Worm (Caenorhabditis elegans) whole organism, L3 larva: ENCODE results near the gene amt-3.

Experiments used
- R02D3.7 ChIP-seq: fragments of 150-350 bp; optimal IDR thresholded peaks from 2 replicates; lab custom pipeline; 2014; ENCODE audit warnings: missing biosample characterization, missing genetic modification characterization
- ZK546.5 ChIP-seq: sonication (generic microtip); optimal IDR thresholded peaks from 2 replicates; lab custom pipeline; 2017; ENCODE audit warnings: missing biosample characterization, missing genetic modification characterization
- ama-1 ChIP-seq: fragments of 150-350 bp; optimal IDR thresholded peaks from 2 replicates; lab custom pipeline; 2018
- ceh-16 ChIP-seq: sonication (generic microtip); optimal IDR thresholded peaks from 2 replicates; lab custom pipeline; 2017; ENCODE audit warnings: missing biosample characterization, missing genetic modification characterization
- ceh-28 ChIP-seq: fragments of 150-350 bp; optimal IDR thresholded peaks from 2 replicates; lab custom pipeline; 2014; ENCODE audit warnings: missing biosample characterization, missing genetic modification reagents, missing genetic modification characterization
- ceh-82 ChIP-seq: fragments of 150-350 bp; optimal IDR thresholded peaks from 2 replicates; lab custom pipeline; 2014; ENCODE audit warnings: missing biosample characterization, missing genetic modification characterization
- daf-12 ChIP-seq: fragments of 150-350 bp; optimal IDR thresholded peaks from 2 replicates; lab custom pipeline; 2014; ENCODE audit warnings: missing biosample characterization, missing genetic modification reagents, missing genetic modification characterization
- egl-27 ChIP-seq: sonication (generic microtip); optimal IDR thresholded peaks from 4 replicates; lab custom pipeline; 2017; ENCODE audit warnings: missing biosample characterization, missing genetic modification reagents, missing genetic modification characterization
- elt-1 ChIP-seq: fragments of 150-350 bp; optimal IDR thresholded peaks from 2 replicates; lab custom pipeline; 2014; ENCODE audit warnings: missing biosample characterization, missing genetic modification characterization
- elt-2 ChIP-seq: sonication (generic microtip); optimal IDR thresholded peaks from 2 replicates; lab custom pipeline; 2016; ENCODE audit warnings: missing genetic modification reagents, mild to moderate bottlenecking, missing genetic modification characterization, missing compliant biosample characterization
- eor-1 ChIP-seq, 2 experiments: fragments of 150-350 bp; optimal IDR thresholded peaks; 2 replicates each; lab custom pipeline; 2014 to 2018; ENCODE audit warnings: missing biosample characterization in 2 of 2, missing genetic modification characterization in 2 of 2
- fkh-10 ChIP-seq: sonication (generic microtip); optimal IDR thresholded peaks from 2 replicates; lab custom pipeline; 2017; ENCODE audit warnings: missing biosample characterization, missing genetic modification reagents, missing genetic modification characterization
- fkh-2 ChIP-seq: fragments of 150-350 bp; optimal IDR thresholded peaks from 2 replicates; lab custom pipeline; 2014; ENCODE audit warnings: missing biosample characterization, missing genetic modification reagents, missing genetic modification characterization
- fos-1 ChIP-seq: fragments of 150-350 bp; optimal IDR thresholded peaks from 2 replicates; lab custom pipeline; 2014; ENCODE audit warnings: missing biosample characterization, missing genetic modification characterization
- hmg-11 ChIP-seq: sonication (generic microtip); optimal IDR thresholded peaks from 2 replicates; lab custom pipeline; 2016; ENCODE audit warnings: missing genetic modification characterization, missing compliant biosample characterization
- jun-1 ChIP-seq: fragments of 150-350 bp; optimal IDR thresholded peaks from 2 replicates; lab custom pipeline; 2014; ENCODE audit warnings: missing biosample characterization, missing genetic modification reagents, missing genetic modification characterization
- lin-15B ChIP-seq: fragments of 150-350 bp; optimal IDR thresholded peaks from 2 replicates; lab custom pipeline; 2014; ENCODE audit warnings: missing biosample characterization, missing genetic modification characterization
- nhr-11 ChIP-seq: fragments of 150-350 bp; optimal IDR thresholded peaks from 2 replicates; lab custom pipeline; 2014; ENCODE audit warnings: missing biosample characterization, missing genetic modification characterization
- nhr-23 ChIP-seq: fragments of 150-350 bp; optimal IDR thresholded peaks from 2 replicates; lab custom pipeline; 2014; ENCODE audit warnings: missing biosample characterization, missing genetic modification reagents, missing genetic modification characterization
- nhr-237 ChIP-seq: fragments of 150-350 bp; optimal IDR thresholded peaks from 2 replicates; lab custom pipeline; 2014; ENCODE audit warnings: missing biosample characterization, missing genetic modification characterization
- nhr-25 ChIP-seq: sonication (generic microtip); optimal IDR thresholded peaks from 2 replicates; lab custom pipeline; 2017; ENCODE audit warnings: missing biosample characterization, missing genetic modification characterization
- nhr-28 ChIP-seq: fragments of 150-350 bp; optimal IDR thresholded peaks from 2 replicates; lab custom pipeline; 2014; ENCODE audit warnings: missing biosample characterization, missing genetic modification characterization
- nhr-43 ChIP-seq: sonication (generic microtip); optimal IDR thresholded peaks from 2 replicates; lab custom pipeline; 2016; ENCODE audit warnings: mild to moderate bottlenecking, missing genetic modification characterization, missing compliant biosample characterization; ENCODE audit not compliant: poor library complexity, severe bottlenecking
- nhr-67 ChIP-seq: fragments of 150-350 bp; optimal IDR thresholded peaks from 2 replicates; lab custom pipeline; 2014; ENCODE audit warnings: missing biosample characterization, missing genetic modification characterization
- pha-4 ChIP-seq: fragments of 150-350 bp; optimal IDR thresholded peaks from 2 replicates; lab custom pipeline; 2014; ENCODE audit warnings: missing biosample characterization, missing genetic modification reagents, missing genetic modification characterization
- pqm-1 ChIP-seq: fragments of 150-350 bp; optimal IDR thresholded peaks from 2 replicates; lab custom pipeline; 2017; ENCODE audit warnings: missing biosample characterization, missing genetic modification characterization, inconsistent platforms
- skn-1 ChIP-seq: fragments of 150-350 bp; optimal IDR thresholded peaks from 2 replicates; lab custom pipeline; 2014; ENCODE audit warnings: missing biosample characterization, missing genetic modification characterization
- tbx-2 ChIP-seq: sonication (generic microtip); optimal IDR thresholded peaks from 2 replicates; lab custom pipeline; 2016; ENCODE audit warnings: mild to moderate bottlenecking, missing genetic modification characterization, missing compliant biosample characterization
- unc-39 ChIP-seq: sonication (generic microtip); optimal IDR thresholded peaks from 4 replicates; lab custom pipeline; 2017; ENCODE audit warnings: missing biosample characterization, missing genetic modification characterization
- ztf-4 ChIP-seq: fragments of 150-350 bp; optimal IDR thresholded peaks from 2 replicates; lab custom pipeline; 2014; ENCODE audit warnings: missing biosample characterization, missing genetic modification characterization

Gene amt-3

ce11 chrII:8369059-8369458 lies at the start of gene amt-3:
Gene amt-3 (minus strand): TSS chrII:8369159.
- TF ChIP-seq skn-1 (no peak), unc-39 (tag; lab: Kevin White, UChicago) (no peak), lin-15B (tag; lab: Kevin White, UChicago) (no peak), jun-1 (tag; lab: Kevin White, UChicago) (no peak), ama-1 (lab: Kevin White, UChicago) (no peak), nhr-28 (no peak), ceh-16 (tag; lab: Kevin White, UChicago) (no peak), nhr-23 (tag; lab: Kevin White, UChicago) (no peak), pqm-1 (tag; lab: Kevin White, UChicago) (no peak)

ce11 chrII:8417059-8417668 lies 48.2 kb upstream of the amt-3 start, which contains the start of gene fdgt-2:
Gene fdgt-2 (plus strand): TSS chrII:8417618.
- TF ChIP-seq elt-2 (tag; lab: Kevin White, UChicago) (peak; percentile 36), pqm-1 (tag; lab: Kevin White, UChicago) (peak; percentile 7), nhr-237 (tag; lab: Kevin White, UChicago) (no peak), nhr-28 (no peak), elt-1 (tag; lab: Kevin White, UChicago) (no peak), nhr-25 (tag; lab: Kevin White, UChicago) (peak; percentile 73), R02D3.7 (tag; lab: Kevin White, UChicago) (no peak)

DNA sequence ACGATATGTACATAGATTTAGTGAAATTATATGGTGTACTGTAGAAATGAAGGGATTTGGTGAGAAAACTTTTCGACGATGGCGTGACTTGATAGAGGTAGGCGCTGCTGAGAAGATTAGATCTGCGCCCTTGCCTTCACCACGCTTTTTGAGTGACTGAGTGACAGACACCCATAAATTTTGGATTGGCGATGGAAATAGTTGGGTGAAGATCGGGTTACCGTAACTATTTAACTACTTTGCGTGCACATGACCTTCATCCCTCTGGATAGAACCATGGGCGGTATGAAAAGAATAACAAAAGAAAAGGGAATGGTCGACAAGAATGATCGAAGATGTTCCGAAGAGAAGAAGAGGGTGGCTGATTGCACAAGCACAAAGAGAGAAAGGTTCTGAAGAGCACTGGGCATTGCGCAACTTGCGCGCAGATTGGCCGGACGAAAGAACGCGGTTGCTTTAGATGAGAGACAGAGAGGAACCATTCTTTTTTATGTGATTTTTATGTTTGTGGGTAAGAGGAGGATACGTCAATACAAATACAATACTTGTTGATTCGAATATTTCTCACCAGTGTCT lies 46.6 kb upstream of the amt-3 start:
- peak; percentile 12 for TF ChIP-seq nhr-25 (tag; lab: Kevin White, UChicago)
- TF ChIP-seq lin-15B (tag; lab: Kevin White, UChicago) = no peak
- TF ChIP-seq hmg-11 = no peak
- TF ChIP-seq elt-1 (tag; lab: Kevin White, UChicago) = peak; percentile 48

ce11 chrII:8415035-8415434 lies 46.1 kb upstream of the amt-3 start:
- TF ChIP-seq nhr-43 (tag; lab: Kevin White, UChicago) (no peak), tbx-2 (tag; lab: Kevin White, UChicago) (no peak), elt-1 (tag; lab: Kevin White, UChicago) (no peak), ZK546.5 (tag; lab: Kevin White, UChicago) (no peak), unc-39 (tag; lab: Kevin White, UChicago) (no peak), ztf-4 (tag; lab: Kevin White, UChicago) (no peak), nhr-11 (tag; lab: Kevin White, UChicago) (no peak), ceh-82 (tag; lab: Kevin White, UChicago) (no peak), eor-1 (tag; optimal IDR thresholded peaks at IDR 0.05; lab: Kevin White, UChicago) (no peak)
- TF ChIP-seq, all 47 proteins: peak for 0

DNA sequence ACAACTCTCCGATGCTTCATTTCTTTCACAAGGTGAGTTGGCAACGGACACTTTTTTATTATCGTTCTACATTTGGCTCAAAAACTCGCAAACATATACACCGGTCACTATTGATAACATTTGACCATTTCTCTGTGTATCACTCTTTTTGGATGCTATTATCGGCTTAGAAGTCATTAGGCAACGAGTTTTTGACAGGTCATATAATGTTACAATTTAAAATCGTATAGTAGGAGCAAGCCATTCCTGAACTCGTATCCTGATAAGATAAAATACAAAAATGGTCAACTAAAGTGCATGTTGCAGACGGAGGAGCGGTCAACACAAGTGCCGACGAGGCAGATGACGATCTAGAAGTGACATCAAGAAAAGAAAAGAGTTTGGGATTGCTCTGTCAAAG lies 44.0 kb upstream of the amt-3 start:
- no peak for TF ChIP-seq fkh-10 (GFP tag; lab: Kevin White, UChicago)
- peak; percentile 21 for TF ChIP-seq pha-4 (tag; lab: Kevin White, UChicago)
- peak; percentile 70 for TF ChIP-seq pqm-1 (tag; lab: Kevin White, UChicago)
- TF ChIP-seq elt-2 (tag; lab: Kevin White, UChicago) = peak; percentile 33

- TF ChIP-seq eor-1 (tag; optimal IDR thresholded peaks at IDR 0.05; lab: Kevin White, UChicago) = no peak
- TF ChIP-seq elt-2 (tag; lab: Kevin White, UChicago) = peak; percentile 37
- peak; percentile 16 for TF ChIP-seq pqm-1 (tag; lab: Kevin White, UChicago)
Observed at ce11 chrII:8412061-8412721, 43.2 kb upstream of the amt-3 start, which contains the start of gene efl-3. Gene efl-3 (plus strand): TSS chrII:8412671.

DNA sequence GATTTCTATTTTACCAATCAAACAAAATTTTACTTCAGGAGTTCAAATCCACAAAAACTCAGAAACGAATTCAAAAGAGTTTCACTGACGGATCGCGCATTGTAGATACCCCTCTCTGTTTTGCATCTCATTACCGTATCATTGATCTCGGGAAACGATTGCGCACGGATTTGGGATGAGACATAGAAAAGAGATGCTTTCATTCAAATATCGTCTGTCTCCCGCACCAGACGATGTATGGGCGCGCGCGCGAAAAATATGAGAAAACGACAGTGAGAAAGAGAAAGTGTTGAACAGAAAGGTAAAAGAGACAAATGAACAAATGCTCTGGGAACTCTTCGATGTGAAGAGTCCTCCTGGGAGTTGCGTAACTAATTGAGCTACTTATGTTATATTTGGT lies 42.0 kb upstream of the amt-3 start:
- no peak for TF ChIP-seq pha-4 (tag; lab: Kevin White, UChicago)
- TF ChIP-seq ceh-28 (tag; lab: Kevin White, UChicago) = no peak
- TF ChIP-seq fkh-2 (tag; lab: Kevin White, UChicago) = no peak
- no peak for TF ChIP-seq nhr-67 (tag; lab: Kevin White, UChicago)
- no peak for TF ChIP-seq nhr-25 (tag; lab: Kevin White, UChicago)
- no peak for TF ChIP-seq fos-1 (tag; lab: Kevin White, UChicago)
- no peak for TF ChIP-seq unc-39 (tag; lab: Kevin White, UChicago)
- TF ChIP-seq nhr-23 (tag; lab: Kevin White, UChicago) = no peak
- no peak for TF ChIP-seq nhr-43 (tag; lab: Kevin White, UChicago)
- TF ChIP-seq fkh-10 (GFP tag; lab: Kevin White, UChicago) = no peak
- TF ChIP-seq daf-12 (tag; lab: Kevin White, UChicago) = no peak
- TF ChIP-seq egl-27 (tag; lab: Kevin White, UChicago) = no peak
- TF ChIP-seq elt-1 (tag; lab: Kevin White, UChicago) = no peak
